Fruit fly (Drosophila melanogaster) whole organism, embryonic: ENCODE data around the gene CG6163.

Source experiments
- Atf-2 ChIP-seq: fragments of 200-800 bp; sonication (Bioruptor generic); optimal IDR thresholded peaks from 2 replicates; lab custom pipeline; 2016; ENCODE audit warnings: missing biosample characterization, missing genetic modification characterization
- B-H1 ChIP-seq: fragments of 200-800 bp; sonication (Bioruptor generic); IDR thresholded peaks from 3 replicates; pipeline ENCODE4 v1.3.6; 2022; ENCODE audit warnings: missing biosample characterization, missing genetic modification characterization
- Bdp1 ChIP-seq: fragments of 200-800 bp; sonication (Bioruptor generic); optimal IDR thresholded peaks from 3 replicates; lab custom pipeline; 2016; ENCODE audit warnings: missing biosample characterization, missing genetic modification characterization
- CG10654 ChIP-seq: fragments of 200-800 bp; sonication (Bioruptor generic); optimal IDR thresholded peaks from 2 replicates; lab custom pipeline; 2016; ENCODE audit warnings: missing biosample characterization, missing genetic modification characterization
- CG11723 ChIP-seq: fragments of 200-800 bp; sonication (Bioruptor generic); optimal IDR thresholded peaks from 2 replicates; lab custom pipeline; 2017; ENCODE audit warnings: missing biosample characterization, mild to moderate bottlenecking, missing genetic modification characterization
- CG12071 ChIP-seq: fragments of 200-800 bp; sonication (Bioruptor generic); optimal IDR thresholded peaks from 3 replicates; lab custom pipeline; 2018; ENCODE audit warnings: missing biosample characterization, mild to moderate bottlenecking, missing genetic modification characterization
- CG12236 ChIP-seq: fragments of 200-800 bp; sonication (Bioruptor generic); optimal IDR thresholded peaks from 2 replicates; lab custom pipeline; 2016; ENCODE audit warnings: missing biosample characterization, missing genetic modification characterization
- CG15269 ChIP-seq: fragments of 200-800 bp; sonication (Bioruptor generic); optimal IDR thresholded peaks from 2 replicates; lab custom pipeline; 2018; ENCODE audit warnings: missing biosample characterization, mild to moderate bottlenecking, missing genetic modification characterization, moderate library complexity
- CG15479 ChIP-seq: fragments of 200-800 bp; sonication (Bioruptor generic); optimal IDR thresholded peaks from 3 replicates; lab custom pipeline; 2019; ENCODE audit warnings: missing biosample characterization, mild to moderate bottlenecking, missing genetic modification characterization, moderate library complexity
- CG1602 ChIP-seq: fragments of 200-800 bp; sonication (Bioruptor generic); optimal IDR thresholded peaks from 3 replicates; lab custom pipeline; 2016; ENCODE audit warnings: missing biosample characterization, missing genetic modification characterization
- CG16779 ChIP-seq: fragments of 200-800 bp; sonication (Bioruptor generic); IDR thresholded peaks from 2 replicates; pipeline ENCODE4 v1.3.6; 2022; ENCODE audit warnings: missing biosample characterization, missing genetic modification characterization
- CG17612 ChIP-seq: fragments of 200-800 bp; sonication (Bioruptor generic); IDR thresholded peaks from 2 replicates; pipeline ENCODE4 v1.3.6; 2022; ENCODE audit warnings: missing biosample characterization, missing genetic modification characterization
- CG3281 ChIP-seq: fragments of 200-800 bp; sonication (Bioruptor generic); optimal IDR thresholded peaks from 3 replicates; lab custom pipeline; 2017; ENCODE audit warnings: missing biosample characterization, mild to moderate bottlenecking, missing genetic modification characterization
- CG43689 ChIP-seq: fragments of 200-800 bp; sonication (Bioruptor generic); IDR thresholded peaks from 2 replicates; pipeline ENCODE4 v1.3.6; 2022; ENCODE audit warnings: missing biosample characterization, missing genetic modification characterization
- CG6854 ChIP-seq: fragments of 200-800 bp; sonication (Bioruptor generic); optimal IDR thresholded peaks from 3 replicates; lab custom pipeline; 2017; ENCODE audit warnings: missing biosample characterization, mild to moderate bottlenecking, missing genetic modification characterization
- CG7928 ChIP-seq: fragments of 200-800 bp; sonication (Bioruptor generic); optimal IDR thresholded peaks from 2 replicates; lab custom pipeline; 2017; ENCODE audit warnings: missing biosample characterization, mild to moderate bottlenecking, missing genetic modification characterization
- CG9932 ChIP-seq: fragments of 200-800 bp; sonication (Bioruptor generic); IDR thresholded peaks from 2 replicates; pipeline ENCODE4 v1.3.6; 2022; ENCODE audit warnings: missing biosample characterization, missing genetic modification characterization
- CTCF ChIP-seq: fragments of 200-800 bp; sonication (Bioruptor generic); optimal IDR thresholded peaks from 2 replicates; lab custom pipeline; 2017; ENCODE audit warnings: missing biosample characterization, mild to moderate bottlenecking, missing genetic modification characterization, moderate library complexity
- Doc2 ChIP-seq: fragments of 200-800 bp; sonication (Bioruptor generic); IDR thresholded peaks from 2 replicates; pipeline ENCODE4 v1.3.6; 2022; ENCODE audit warnings: missing biosample characterization, missing genetic modification characterization
- Ets65A ChIP-seq: fragments of 200-800 bp; sonication (Bioruptor generic); peaks from one replicate; lab custom pipeline; 2016; ENCODE audit warnings: missing biosample characterization, missing genetic modification characterization
- Hr78 ChIP-seq, 2 experiments: fragments of 200-800 bp in 1 of 2; fragments of >200 bp in 1 of 2; sonication (Bioruptor generic) in 1 of 2; optimal IDR thresholded peaks; 2 replicates each; lab custom pipeline; 2017 to 2019; ENCODE audit warnings: missing biosample characterization in 2 of 2, missing genetic modification characterization in 2 of 2, mild to moderate bottlenecking in 1 of 2, moderate library complexity in 1 of 2
- MBD-R2 ChIP-seq: fragments of 200-800 bp; sonication (Bioruptor generic); IDR thresholded peaks from 2 replicates; pipeline ENCODE4 v1.3.6; 2022; ENCODE audit warnings: missing biosample characterization, missing genetic modification characterization
- Med ChIP-seq: fragments of 200-800 bp; sonication (Bioruptor generic); peaks from one replicate; lab custom pipeline; 2016; ENCODE audit warnings: missing biosample characterization, missing genetic modification characterization, mild to moderate bottlenecking, inconsistent platforms, moderate library complexity
- Nf-YB ChIP-seq: fragments of 200-800 bp; sonication (Bioruptor generic); optimal IDR thresholded peaks from 3 replicates; lab custom pipeline; 2019; ENCODE audit warnings: missing biosample characterization, mild to moderate bottlenecking, missing genetic modification characterization, moderate library complexity
- Nf-YC ChIP-seq: fragments of 200-800 bp; optimal IDR thresholded peaks from 3 replicates; lab custom pipeline; 2019; ENCODE audit warnings: missing biosample characterization, mild to moderate bottlenecking, missing genetic modification characterization, moderate library complexity
- PHDP ChIP-seq: fragments of 200-800 bp; sonication (Bioruptor generic); optimal IDR thresholded peaks from 3 replicates; lab custom pipeline; 2018; ENCODE audit warnings: missing biosample characterization, mild to moderate bottlenecking, missing genetic modification characterization, moderate library complexity
- TFAM ChIP-seq: fragments of 200-800 bp; sonication (Bioruptor generic); optimal IDR thresholded peaks from 2 replicates; lab custom pipeline; 2017; ENCODE audit warnings: missing biosample characterization, missing genetic modification characterization, inconsistent platforms
- Taf1 ChIP-seq: fragments of 200-800 bp; sonication (Bioruptor generic); IDR thresholded peaks from 2 replicates; pipeline ENCODE4 v1.3.6; 2022; ENCODE audit warnings: missing biosample characterization, missing genetic modification characterization
- Xrp1 ChIP-seq: fragments of 200-800 bp; sonication (Bioruptor generic); IDR thresholded peaks from 2 replicates; pipeline ENCODE4 v1.3.6; 2022; ENCODE audit warnings: missing biosample characterization, missing genetic modification characterization
- corto ChIP-seq: fragments of 200-800 bp; sonication (Bioruptor generic); optimal IDR thresholded peaks from 2 replicates; lab custom pipeline; 2016; ENCODE audit warnings: missing biosample characterization, mild to moderate bottlenecking, missing genetic modification characterization, moderate library complexity
- dan ChIP-seq: fragments of 200-800 bp; sonication (Bioruptor generic); IDR thresholded peaks from 2 replicates; pipeline ENCODE4 v1.3.6; 2022; ENCODE audit warnings: missing biosample characterization, missing genetic modification characterization
- disco-r ChIP-seq: fragments of 200-800 bp; sonication (Bioruptor generic); optimal IDR thresholded peaks from 2 replicates; lab custom pipeline; 2016; ENCODE audit warnings: missing biosample characterization, missing genetic modification characterization
- en ChIP-seq: fragments of 200-800 bp; sonication (Bioruptor generic); optimal IDR thresholded peaks from 2 replicates; lab custom pipeline; 2016; ENCODE audit warnings: missing biosample characterization, missing genetic modification characterization
- eve ChIP-seq, 2 experiments: fragments of >200 bp; optimal IDR thresholded peaks; 2 replicates each; lab custom pipeline; 2017; ENCODE audit warnings: missing biosample characterization in 2 of 2, missing genetic modification characterization in 2 of 2
- ewg ChIP-seq: fragments of 200-800 bp; sonication (Bioruptor generic); optimal IDR thresholded peaks from 3 replicates; lab custom pipeline; 2017; ENCODE audit warnings: mild to moderate bottlenecking, missing biosample characterization, missing genetic modification reagents, missing genetic modification characterization
- fd102C ChIP-seq: fragments of 200-800 bp; sonication (Bioruptor generic); optimal IDR thresholded peaks from 2 replicates; lab custom pipeline; 2018; ENCODE audit warnings: missing biosample characterization, mild to moderate bottlenecking, missing genetic modification characterization, moderate library complexity
- fd3F ChIP-seq: fragments of 200-800 bp; sonication (Bioruptor generic); optimal IDR thresholded peaks from 2 replicates; lab custom pipeline; 2018; ENCODE audit warnings: missing biosample characterization, mild to moderate bottlenecking, missing genetic modification characterization, moderate library complexity
- gt ChIP-seq: fragments of 200-800 bp; sonication (Bioruptor generic); IDR thresholded peaks from 2 replicates; pipeline ENCODE4 v1.3.6; 2022; ENCODE audit warnings: missing biosample characterization, missing genetic modification characterization
- her ChIP-seq: fragments of 200-800 bp; sonication (Bioruptor generic); optimal IDR thresholded peaks from 2 replicates; lab custom pipeline; 2016; ENCODE audit warnings: missing biosample characterization, missing genetic modification characterization
- jigr1 ChIP-seq: fragments of 200-800 bp; sonication (Bioruptor generic); IDR thresholded peaks from 3 replicates; pipeline ENCODE4 v1.3.6; 2022; ENCODE audit warnings: missing biosample characterization, missing genetic modification characterization
- kah ChIP-seq: fragments of 200-800 bp; sonication (Bioruptor generic); optimal IDR thresholded peaks from 2 replicates; lab custom pipeline; 2018; ENCODE audit warnings: missing biosample characterization, mild to moderate bottlenecking, missing genetic modification characterization
- luna ChIP-seq: fragments of 200-800 bp; sonication (Bioruptor generic); optimal IDR thresholded peaks from 2 replicates; lab custom pipeline; 2016; ENCODE audit warnings: missing biosample characterization, missing genetic modification characterization
- oc ChIP-seq: fragments of 200-800 bp; sonication (Bioruptor generic); optimal IDR thresholded peaks from 2 replicates; lab custom pipeline; 2018; ENCODE audit warnings: missing biosample characterization, mild to moderate bottlenecking, missing genetic modification characterization, moderate library complexity
- pnt ChIP-seq: fragments of 200-800 bp; sonication (Bioruptor generic); optimal IDR thresholded peaks from 3 replicates; lab custom pipeline; 2016; ENCODE audit warnings: missing biosample characterization, missing genetic modification characterization
- pros ChIP-seq: fragments of 200-800 bp; sonication (Bioruptor generic); optimal IDR thresholded peaks from 3 replicates; lab custom pipeline; 2019; ENCODE audit warnings: missing biosample characterization, mild to moderate bottlenecking, missing genetic modification characterization, moderate library complexity
- pum ChIP-seq: fragments of 200-800 bp; sonication (Bioruptor generic); optimal IDR thresholded peaks from 2 replicates; lab custom pipeline; 2016; ENCODE audit warnings: missing biosample characterization, missing genetic modification characterization
- sd ChIP-seq: fragments of 200-800 bp; sonication (Bioruptor generic); optimal IDR thresholded peaks from 3 replicates; lab custom pipeline; 2018; ENCODE audit warnings: missing biosample characterization, mild to moderate bottlenecking, missing genetic modification characterization, moderate library complexity
- sens ChIP-seq: fragments of 200-800 bp; sonication (Bioruptor generic); peaks from one replicate; lab custom pipeline; 2016; ENCODE audit warnings: missing biosample characterization, missing genetic modification characterization
- sima ChIP-seq: fragments of 200-800 bp; sonication (Bioruptor generic); optimal IDR thresholded peaks from 2 replicates; lab custom pipeline; 2016; ENCODE audit warnings: missing biosample characterization, missing genetic modification characterization
- zen ChIP-seq: fragments of 200-800 bp; sonication (Bioruptor generic); optimal IDR thresholded peaks from 3 replicates; lab custom pipeline; 2018; ENCODE audit warnings: missing biosample characterization, mild to moderate bottlenecking, missing genetic modification characterization, moderate library complexity
- zen2 ChIP-seq: fragments of 200-800 bp; sonication (Bioruptor generic); IDR thresholded peaks from 3 replicates; pipeline ENCODE4 v1.3.6; 2022; ENCODE audit warnings: missing biosample characterization, missing genetic modification characterization; ENCODE audit not compliant: partially characterized antibody
- zfh1 ChIP-seq: fragments of 200-800 bp; sonication (Bioruptor generic); IDR thresholded peaks from 3 replicates; pipeline ENCODE4 v1.3.6; 2022; ENCODE audit warnings: missing biosample characterization, missing genetic modification characterization

The CG6163 gene

DNA sequence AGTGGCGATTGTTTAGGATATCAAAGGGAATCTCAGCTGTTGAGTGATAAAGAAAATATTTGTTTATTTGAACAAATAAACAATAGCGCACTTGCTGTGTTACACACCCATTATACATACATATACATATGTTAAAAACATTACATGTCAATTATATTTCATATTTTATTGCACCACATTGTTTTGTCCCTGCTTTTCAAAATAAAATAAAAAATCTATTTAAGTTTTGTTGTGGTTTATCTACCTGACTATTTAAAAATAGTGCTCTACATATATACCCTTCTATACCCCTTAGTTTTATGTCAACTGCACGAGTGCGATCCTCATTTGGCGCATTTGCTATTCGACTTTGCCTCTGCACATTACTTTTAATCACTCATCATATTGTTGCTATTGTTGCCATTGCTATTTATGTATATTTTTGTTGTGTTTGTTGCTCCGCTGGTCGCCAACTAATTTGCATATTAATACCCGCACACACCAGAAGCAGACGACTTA, 14.7 kb downstream of the CG6163 start (continued):
- peak; percentile 19 for TF ChIP-seq en (GFP tag; lab: Kevin White, UChicago)
- TF ChIP-seq CG12071, result peak; percentile 6
- no peak for TF ChIP-seq pros (GFP tag; lab: Kevin White, UChicago)
- TF ChIP-seq CG43689, result peak; percentile 86
- peak; percentile 81 for TF ChIP-seq CG6854
- TF ChIP-seq CG17612 (GFP tag; lab: Robert Waterston, UW), result peak; percentile 18; the same call in 1 of the 2 replicates
- TF ChIP-seq pnt (GFP tag; lab: Kevin White, UChicago), result peak; percentile 71
- peak; percentile 91 for TF ChIP-seq CG1602
- TF ChIP-seq CG3281 (GFP tag; lab: Kevin White, UChicago), result peak; percentile 89
- peak; percentile 77 for TF ChIP-seq pum
- peak; percentile 71 for TF ChIP-seq CG11723 (GFP tag; lab: Kevin White, UChicago)
- peak; percentile 90 for TF ChIP-seq Xrp1 (GFP tag; lab: Robert Waterston, UW)
- peak; percentile 72; the same call in 1 of the 2 replicates for TF ChIP-seq Doc2 (GFP tag; lab: Robert Waterston, UW)
- TF ChIP-seq Med, result peak; percentile 43
- TF ChIP-seq dan (GFP tag; lab: Robert Waterston, UW), result peak; percentile 70; the same call in 1 of the 2 replicates
- peak; percentile 97 for TF ChIP-seq sens (GFP tag; lab: Kevin White, UChicago)
- peak; percentile 93 for TF ChIP-seq CG15269
- peak; percentile 53 for TF ChIP-seq Bdp1
- TF ChIP-seq corto (GFP tag; lab: Kevin White, UChicago), result no peak
- TF ChIP-seq Nf-YC (tag; lab: Kevin White, UChicago), result peak; percentile 48
- TF ChIP-seq fd3F, result peak; percentile 87
- peak; percentile 86 for TF ChIP-seq CG10654
- TF ChIP-seq CG7928, result peak; percentile 52
- peak; percentile 75 for TF ChIP-seq Atf-2
- peak; percentile 87 for TF ChIP-seq B-H1
- peak; percentile 52 for TF ChIP-seq gt (GFP tag; lab: Robert Waterston, UW)
- peak; percentile 89 for TF ChIP-seq CG9932
- peak in 1 of 2 experiments; percentile 69 for TF ChIP-seq Hr78 (GFP tag; optimal IDR thresholded peaks at IDR 0.05; lab: Kevin White, UChicago)
- TF ChIP-seq CG15479, result no peak
- peak; percentile 97 for TF ChIP-seq jigr1
- no peak for TF ChIP-seq luna
- TF ChIP-seq PHDP (tag; lab: Kevin White, UChicago), result peak; percentile 91
- peak in 1 of 2 experiments; percentile 90 for TF ChIP-seq eve (GFP tag; optimal IDR thresholded peaks at IDR 0.05; lab: Kevin White, UChicago)
- peak; percentile 74 for TF ChIP-seq CG16779 (GFP tag; lab: Robert Waterston, UW)
- TF ChIP-seq zen2, result no peak
- peak; percentile 88 for TF ChIP-seq Ets65A (GFP tag; lab: Kevin White, UChicago)
- peak; percentile 65 for TF ChIP-seq kah (GFP tag; lab: Kevin White, UChicago)
- TF ChIP-seq sd, result peak; percentile 64
- TF ChIP-seq sima, result no peak
- TF ChIP-seq Taf1 (GFP tag; lab: Robert Waterston, UW), result peak; percentile 91
- TF ChIP-seq fd102C (GFP tag; lab: Kevin White, UChicago), result no peak
- TF ChIP-seq zen (tag; lab: Kevin White, UChicago), result peak; percentile 82
- TF ChIP-seq disco-r (GFP tag; lab: Kevin White, UChicago), result peak; percentile 56
- peak; percentile 83 for TF ChIP-seq ewg (GFP tag; lab: Kevin White, UChicago)
- TF ChIP-seq CTCF (GFP tag; lab: Kevin White, UChicago), result peak; percentile 31
- TF ChIP-seq CG12236 (GFP tag; lab: Kevin White, UChicago), result peak; percentile 55
- TF ChIP-seq MBD-R2, result peak; percentile 50; the same call in 1 of the 2 replicates
- TF ChIP-seq zfh1 (GFP tag; lab: Robert Waterston, UW), result peak; percentile 90
- peak; percentile 68 for TF ChIP-seq Nf-YB (GFP tag; lab: Kevin White, UChicago)
- TF ChIP-seq her (GFP tag; lab: Kevin White, UChicago), result no peak
- peak; percentile 72 for TF ChIP-seq oc (tag; lab: Kevin White, UChicago)
- peak; percentile 83 for TF ChIP-seq TFAM (GFP tag; lab: Kevin White, UChicago)
